Worm (Caenorhabditis elegans) whole organism, mixed stage, embryonic: ENCODE data around the gene str-79.
"Not testable (repeated sequence)": the region's sequence is repeated elsewhere in the genome, so short reads cannot be mapped to it uniquely, and the experiment has no call there.

Experiments
- drap-1 ChIP-seq: fragments of 200-800 bp; sonication (Bioruptor generic); optimal IDR thresholded peaks from 3 replicates; lab custom pipeline; 2018; ENCODE audit warnings: mild to moderate bottlenecking, missing genetic modification characterization, missing compliant biosample characterization
- elt-3 ChIP-seq: fragments of 150-350 bp; optimal IDR thresholded peaks from 2 replicates; lab custom pipeline; 2014; ENCODE audit warnings: missing biosample characterization, missing genetic modification characterization
- mab-5 ChIP-seq: fragments of 150-350 bp; optimal IDR thresholded peaks from 2 replicates; lab custom pipeline; 2014; ENCODE audit warnings: missing biosample characterization, missing genetic modification characterization
- nhr-12 ChIP-seq: fragments of 150-350 bp; optimal IDR thresholded peaks from 2 replicates; lab custom pipeline; 2014; ENCODE audit warnings: missing biosample characterization, missing genetic modification characterization

DNA sequence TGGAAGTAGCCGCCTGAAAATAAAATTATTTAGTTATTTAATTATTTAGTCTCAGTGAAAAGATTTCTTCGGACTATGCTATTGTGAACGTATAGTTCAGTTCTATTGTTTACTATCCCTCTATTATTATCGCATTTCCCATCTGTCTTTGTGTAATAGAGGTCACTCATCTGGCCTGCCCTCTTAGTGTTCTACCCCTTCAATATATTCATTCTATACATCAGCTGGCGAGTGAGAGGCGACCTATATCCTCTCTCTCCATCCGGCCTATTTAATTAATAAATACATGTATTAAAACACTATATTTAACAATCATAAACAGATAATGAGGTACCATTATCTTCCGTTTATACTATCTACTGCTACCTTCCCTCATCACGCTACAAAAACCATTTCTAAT is 26.3 kb downstream of the str-79 start:
- not testable (repeated sequence) for TF ChIP-seq elt-3 (tag; lab: Kevin White, UChicago); nhr-12 (tag; lab: Kevin White, UChicago); drap-1; mab-5 (tag; lab: Kevin White, UChicago)
